Fruit fly (Drosophila melanogaster) whole organism, embryonic: ENCODE measurements around the gene MSAmiP.

Experiments
- Adf1 ChIP-seq: fragments of 200-800 bp; sonication (Bioruptor generic); IDR thresholded peaks from 2 replicates; pipeline ENCODE4 v1.3.6; 2022; ENCODE audit warnings: missing biosample characterization, missing genetic modification characterization
- Blimp-1 ChIP-seq: fragments of 200-800 bp; sonication (Bioruptor generic); optimal IDR thresholded peaks from 3 replicates; lab custom pipeline; 2018; ENCODE audit warnings: missing biosample characterization, missing genetic modification characterization, mild to moderate bottlenecking, moderate library complexity, missing genetic modification reagents
- CG10321 ChIP-seq: fragments of 200-800 bp; sonication (Bioruptor generic); IDR thresholded peaks from 2 replicates; pipeline ENCODE4 v1.3.6; 2022; ENCODE audit warnings: missing biosample characterization, missing genetic modification characterization
- CG11456 ChIP-seq: fragments of 200-800 bp; sonication (Bioruptor generic); IDR thresholded peaks from 3 replicates; pipeline ENCODE4 v1.3.6; 2022; ENCODE audit warnings: missing biosample characterization, missing genetic modification characterization
- CG12104 ChIP-seq: fragments of 200-800 bp; sonication (Bioruptor generic); optimal IDR thresholded peaks from 3 replicates; lab custom pipeline; 2016; ENCODE audit warnings: missing biosample characterization, missing genetic modification characterization
- CG12744 ChIP-seq: fragments of 200-800 bp; sonication (Bioruptor generic); optimal IDR thresholded peaks from 2 replicates; lab custom pipeline; 2016; ENCODE audit warnings: missing biosample characterization, missing genetic modification characterization
- CG14050 ChIP-seq: fragments of 200-800 bp; sonication (Bioruptor generic); IDR thresholded peaks from 3 replicates; pipeline ENCODE4 v1.3.6; 2022; ENCODE audit warnings: missing biosample characterization, missing genetic modification characterization
- CG14860 ChIP-seq: fragments of 200-800 bp; sonication (Bioruptor generic); IDR thresholded peaks from 3 replicates; pipeline ENCODE4 v1.3.6; 2022; ENCODE audit warnings: missing biosample characterization, missing genetic modification characterization; ENCODE audit not compliant: partially characterized antibody
- CG14965 ChIP-seq: fragments of 200-800 bp; sonication (Bioruptor generic); optimal IDR thresholded peaks from 2 replicates; lab custom pipeline; 2016; ENCODE audit warnings: missing biosample characterization, missing genetic modification characterization, borderline replicate concordance
- CG15479 ChIP-seq: fragments of 200-800 bp; sonication (Bioruptor generic); optimal IDR thresholded peaks from 3 replicates; lab custom pipeline; 2019; ENCODE audit warnings: missing biosample characterization, mild to moderate bottlenecking, missing genetic modification characterization, moderate library complexity
- CG15514 ChIP-seq: fragments of 200-800 bp; sonication (Bioruptor generic); optimal IDR thresholded peaks from 3 replicates; lab custom pipeline; 2017; ENCODE audit warnings: missing biosample characterization, missing genetic modification characterization, mild to moderate bottlenecking, moderate library complexity, missing genetic modification reagents
- CG18262 ChIP-seq: fragments of 200-800 bp; optimal IDR thresholded peaks from 3 replicates; lab custom pipeline; 2019; ENCODE audit warnings: missing biosample characterization, mild to moderate bottlenecking, missing genetic modification characterization, moderate library complexity
- CG1832 ChIP-seq: fragments of 200-800 bp; sonication (Bioruptor generic); optimal IDR thresholded peaks from 2 replicates; lab custom pipeline; 2017; ENCODE audit warnings: missing biosample characterization, mild to moderate bottlenecking, missing genetic modification characterization, inconsistent platforms
- CG31224 ChIP-seq: fragments of 200-800 bp; sonication (Bioruptor generic); IDR thresholded peaks from 2 replicates; pipeline ENCODE4 v1.3.6; 2022; ENCODE audit warnings: missing biosample characterization, missing genetic modification characterization
- CG3163 ChIP-seq: fragments of 200-800 bp; sonication (Bioruptor generic); optimal IDR thresholded peaks from 3 replicates; lab custom pipeline; 2016; ENCODE audit warnings: missing biosample characterization, missing genetic modification characterization
- CG32772 ChIP-seq: fragments of 200-800 bp; sonication (Bioruptor generic); IDR thresholded peaks from 2 replicates; pipeline ENCODE4 v1.3.6; 2022; ENCODE audit warnings: missing biosample characterization, missing genetic modification characterization
- CG6254 ChIP-seq: fragments of 200-800 bp; sonication (Bioruptor generic); optimal IDR thresholded peaks from 3 replicates; lab custom pipeline; 2017; ENCODE audit warnings: mild to moderate bottlenecking, missing biosample characterization, missing genetic modification reagents, missing genetic modification characterization
- CG7963 ChIP-seq: fragments of 200-800 bp; sonication (Bioruptor generic); IDR thresholded peaks from 3 replicates; pipeline ENCODE4 v1.3.6; 2022; ENCODE audit warnings: missing biosample characterization, missing genetic modification characterization; ENCODE audit not compliant: partially characterized antibody
- CG8944 ChIP-seq: fragments of 200-800 bp; sonication (Bioruptor generic); optimal IDR thresholded peaks from 3 replicates; lab custom pipeline; 2016; ENCODE audit warnings: missing biosample characterization, missing genetic modification characterization
- CoRest ChIP-seq: fragments of 200-800 bp; sonication (Bioruptor generic); optimal IDR thresholded peaks from 3 replicates; lab custom pipeline; 2018; ENCODE audit warnings: missing biosample characterization, mild to moderate bottlenecking, missing genetic modification characterization, moderate library complexity
- CrebB ChIP-seq: fragments of 200-800 bp; sonication (Bioruptor generic); optimal IDR thresholded peaks from 3 replicates; lab custom pipeline; 2018; ENCODE audit warnings: missing biosample characterization, mild to moderate bottlenecking, missing genetic modification characterization
- Deaf1 ChIP-seq: fragments of 200-800 bp; optimal IDR thresholded peaks from 3 replicates; lab custom pipeline; 2019; ENCODE audit warnings: missing biosample characterization, mild to moderate bottlenecking, missing genetic modification characterization, moderate library complexity
- Dp ChIP-seq: fragments of 200-800 bp; sonication (Bioruptor generic); optimal IDR thresholded peaks from 2 replicates; lab custom pipeline; 2018; ENCODE audit warnings: missing biosample characterization, mild to moderate bottlenecking, missing genetic modification characterization, moderate library complexity
- Dref ChIP-seq: fragments of 200-800 bp; sonication (Bioruptor generic); IDR thresholded peaks from 2 replicates; pipeline ENCODE4 v1.3.6; 2022; ENCODE audit warnings: missing biosample characterization, missing genetic modification characterization
- Lim3 ChIP-seq: fragments of 200-800 bp; sonication (Bioruptor generic); IDR thresholded peaks from 2 replicates; pipeline ENCODE4 v1.3.6; 2022; ENCODE audit warnings: missing biosample characterization, missing genetic modification characterization
- Med ChIP-seq: fragments of 200-800 bp; sonication (Bioruptor generic); peaks from one replicate; lab custom pipeline; 2016; ENCODE audit warnings: missing biosample characterization, missing genetic modification characterization, mild to moderate bottlenecking, inconsistent platforms, moderate library complexity
- Neu2 ChIP-seq: fragments of 200-800 bp; sonication (Bioruptor generic); optimal IDR thresholded peaks from 3 replicates; lab custom pipeline; 2016; ENCODE audit warnings: missing biosample characterization, missing genetic modification characterization, borderline replicate concordance
- Nf-YB ChIP-seq: fragments of 200-800 bp; sonication (Bioruptor generic); optimal IDR thresholded peaks from 3 replicates; lab custom pipeline; 2019; ENCODE audit warnings: missing biosample characterization, mild to moderate bottlenecking, missing genetic modification characterization, moderate library complexity
- Nf-YC ChIP-seq: fragments of 200-800 bp; optimal IDR thresholded peaks from 3 replicates; lab custom pipeline; 2019; ENCODE audit warnings: missing biosample characterization, mild to moderate bottlenecking, missing genetic modification characterization, moderate library complexity
- abd-A ChIP-seq: fragments of 200-800 bp; sonication (Bioruptor generic); optimal IDR thresholded peaks from 3 replicates; lab custom pipeline; 2019; ENCODE audit warnings: missing biosample characterization, mild to moderate bottlenecking, missing genetic modification characterization, moderate library complexity
- ato ChIP-seq: fragments of 200-800 bp; sonication (Bioruptor generic); IDR thresholded peaks from 2 replicates; pipeline ENCODE4 v1.3.6; 2022; ENCODE audit warnings: missing biosample characterization, missing genetic modification characterization; ENCODE audit not compliant: partially characterized antibody
- cg ChIP-seq: fragments of 200-800 bp; sonication (Bioruptor generic); optimal IDR thresholded peaks from 3 replicates; lab custom pipeline; 2019; ENCODE audit warnings: missing biosample characterization, mild to moderate bottlenecking, missing genetic modification characterization, moderate library complexity
- chinmo ChIP-seq: fragments of 200-800 bp; sonication (Bioruptor generic); IDR thresholded peaks from 4 replicates; pipeline ENCODE4 v1.3.6; 2022; ENCODE audit warnings: missing biosample characterization, missing genetic modification characterization; ENCODE audit not compliant: partially characterized antibody
- ewg ChIP-seq: fragments of 200-800 bp; sonication (Bioruptor generic); optimal IDR thresholded peaks from 3 replicates; lab custom pipeline; 2017; ENCODE audit warnings: mild to moderate bottlenecking, missing biosample characterization, missing genetic modification reagents, missing genetic modification characterization
- inv ChIP-seq: fragments of 200-800 bp; sonication (Bioruptor generic); IDR thresholded peaks from 2 replicates; pipeline ENCODE4 v1.3.6; 2022; ENCODE audit warnings: missing biosample characterization, missing genetic modification characterization; ENCODE audit not compliant: partially characterized antibody
- jing ChIP-seq: fragments of 200-800 bp; sonication (Bioruptor generic); optimal IDR thresholded peaks from 2 replicates; lab custom pipeline; 2018; ENCODE audit warnings: missing biosample characterization, mild to moderate bottlenecking, missing genetic modification characterization
- pfk ChIP-seq: fragments of 200-800 bp; sonication (Bioruptor generic); optimal IDR thresholded peaks from 2 replicates; lab custom pipeline; 2018; ENCODE audit warnings: missing biosample characterization, mild to moderate bottlenecking, missing genetic modification characterization, moderate library complexity
- pum ChIP-seq: fragments of 200-800 bp; sonication (Bioruptor generic); optimal IDR thresholded peaks from 2 replicates; lab custom pipeline; 2016; ENCODE audit warnings: missing biosample characterization, missing genetic modification characterization
- run ChIP-seq: fragments of 200-800 bp; sonication (Bioruptor generic); optimal IDR thresholded peaks from 3 replicates; lab custom pipeline; 2018; ENCODE audit warnings: missing biosample characterization, mild to moderate bottlenecking, missing genetic modification characterization
- seq ChIP-seq: fragments of 200-800 bp; sonication (Bioruptor generic); IDR thresholded peaks from 2 replicates; pipeline ENCODE4 v1.3.6; 2022; ENCODE audit warnings: missing biosample characterization, missing genetic modification characterization
- so ChIP-seq: fragments of 200-800 bp; sonication (Bioruptor generic); IDR thresholded peaks from 3 replicates; pipeline ENCODE4 v1.3.6; 2022; ENCODE audit warnings: missing biosample characterization, missing genetic modification characterization
- sob ChIP-seq: fragments of 200-800 bp; sonication (Bioruptor generic); IDR thresholded peaks from 2 replicates; pipeline ENCODE4 v1.3.6; 2022; ENCODE audit warnings: missing biosample characterization, missing genetic modification characterization
- tll ChIP-seq, 2 experiments: fragments of 200-800 bp in 1 of 2; fragments of >200 bp in 1 of 2; sonication (Bioruptor generic) in 1 of 2; optimal IDR thresholded peaks; 2 replicates each; lab custom pipeline; 2017 to 2019; ENCODE audit warnings: missing biosample characterization in 2 of 2, missing genetic modification characterization in 2 of 2, mild to moderate bottlenecking in 1 of 2, moderate library complexity in 1 of 2
- vvl ChIP-seq: fragments of 200-800 bp; sonication (Bioruptor generic); IDR thresholded peaks from 2 replicates; pipeline ENCODE4 v1.3.6; 2022; ENCODE audit warnings: missing biosample characterization, missing genetic modification characterization
- wor ChIP-seq: fragments of 200-800 bp; sonication (Bioruptor generic); IDR thresholded peaks from 2 replicates; pipeline ENCODE4 v1.3.6; 2022; ENCODE audit warnings: missing biosample characterization, missing genetic modification characterization
- yki ChIP-seq: fragments of >200 bp; optimal IDR thresholded peaks from 3 replicates; lab custom pipeline; 2018
- zen ChIP-seq: fragments of 200-800 bp; sonication (Bioruptor generic); optimal IDR thresholded peaks from 3 replicates; lab custom pipeline; 2018; ENCODE audit warnings: missing biosample characterization, mild to moderate bottlenecking, missing genetic modification characterization, moderate library complexity

The MSAmiP gene

dm6 chr3R:16940520-16940919, 44.4 kb upstream of the MSAmiP start:
- TF ChIP-seq Nf-YB (peak; percentile 75), Med (GFP tag; lab: Kevin White, UChicago) (peak; percentile 40), abd-A (tag; lab: Kevin White, UChicago) (peak; percentile 66), wor (GFP tag; lab: Robert Waterston, UW) (no peak), Deaf1 (tag; lab: Kevin White, UChicago) (peak; percentile 85), CG3163 (GFP tag; lab: Kevin White, UChicago) (no peak), ewg (peak; percentile 42), pum (no peak), CG18262 (tag; lab: Kevin White, UChicago) (no peak), cg (peak; percentile 45), seq (GFP tag; lab: Robert Waterston, UW) (peak; percentile 95), CG14050 (no peak), Neu2 (GFP tag; lab: Kevin White, UChicago) (no peak), inv (GFP tag; lab: Robert Waterston, UW) (no peak), Nf-YC (tag; lab: Kevin White, UChicago) (peak; percentile 91), CG1832 (GFP tag; lab: Kevin White, UChicago) (peak; percentile 66), CG10321 (GFP tag; lab: Robert Waterston, UW) (peak; percentile 33; the same call in 1 of the 2 replicates), CG32772 (GFP tag; lab: Robert Waterston, UW) (no peak)

dm6 chr3R:16936319-16936718, 40.2 kb upstream of the MSAmiP start:
- TF ChIP-seq CG8944 (no peak), Dref (GFP tag; lab: Robert Waterston, UW) (no peak), CrebB (no peak), CG12104 (no peak), CG14860 (GFP tag; lab: Robert Waterston, UW) (no peak), CG15479 (peak; percentile 33), pfk (GFP tag; lab: Kevin White, UChicago) (no peak), jing (GFP tag; lab: Kevin White, UChicago) (no peak), CG31224 (GFP tag; lab: Robert Waterston, UW) (no peak), CG12744 (GFP tag; lab: Kevin White, UChicago) (no peak), so (GFP tag; lab: Robert Waterston, UW) (no peak), tll (GFP tag; optimal IDR thresholded peaks at IDR 0.05; lab: Kevin White, UChicago) (peak; percentile 72 to 99), ewg (no peak), sob (GFP tag; lab: Robert Waterston, UW) (no peak), CG14965 (GFP tag; lab: Kevin White, UChicago) (no peak), zen (tag; lab: Kevin White, UChicago) (peak; percentile 36)

dm6 chr3R:16934154-16934992, 38.3 kb upstream of the MSAmiP start:
- TF ChIP-seq Lim3 (no peak), Dp (GFP tag; lab: Kevin White, UChicago) (peak; percentile 4), CG15479 (peak; percentile 53), yki (lab: Kevin White, UChicago) (peak; percentile 51), run (no peak), CG15514 (peak; percentile 31), CG7963 (GFP tag; lab: Robert Waterston, UW) (no peak), chinmo (GFP tag; lab: Robert Waterston, UW) (0 out of 4 replicates have a peak, but pooled peaks have one; percentile 39), CG11456 (0 out of 3 replicates have a peak, but pooled peaks have one; percentile 51), Blimp-1 (GFP tag; lab: Kevin White, UChicago) (no peak), vvl (GFP tag; lab: Robert Waterston, UW) (peak; percentile 30; the same call in 1 of the 2 replicates), Adf1 (GFP tag; lab: Robert Waterston, UW) (peak; percentile 67), CoRest (tag; lab: Kevin White, UChicago) (peak; percentile 5), CG3163 (GFP tag; lab: Kevin White, UChicago) (peak; percentile 99), CG6254 (GFP tag; lab: Kevin White, UChicago) (peak; percentile 95), ato (0 out of 2 replicates have a peak, but pooled peaks have one; percentile 35)
